Fruit fly (Drosophila melanogaster): ENCODE measurements around the gene TM9SF4.
A peak's percentile ranks its signal among the peaks of the same experiment; 100 is the strongest.

- TF ChIP-seq sim (GFP tag; IDR thresholded peaks at IDR 0.05) = no peak
- no peak for TF ChIP-seq ttk (GFP tag; IDR thresholded peaks at IDR 0.05)
- no peak for TF ChIP-seq repo (GFP tag; optimal IDR thresholded peaks at IDR 0.05)
- no peak for TF ChIP-seq mam (GFP tag; optimal IDR thresholded peaks at IDR 0.05)
- TF ChIP-seq CG8281 (tag; optimal IDR thresholded peaks at IDR 0.05) = no peak
- no peak for TF ChIP-seq oc (tag; optimal IDR thresholded peaks at IDR 0.05)
- no peak for TF ChIP-seq CG7987 (GFP tag; optimal IDR thresholded peaks at IDR 0.05)
- peak; percentile 66 for TF ChIP-seq gfzf (GFP tag; optimal IDR thresholded peaks at IDR 0.05)
- no peak for TF ChIP-seq danr (GFP tag; IDR thresholded peaks at IDR 0.05)
- no peak for TF ChIP-seq kay (GFP tag; optimal IDR thresholded peaks at IDR 0.05)
- no peak for TF ChIP-seq CG11093 (GFP tag; IDR thresholded peaks at IDR 0.05)
- no peak for TF ChIP-seq Optix (GFP tag; IDR thresholded peaks at IDR 0.05)
- TF ChIP-seq Sox102F (GFP tag; optimal IDR thresholded peaks at IDR 0.05) = no peak
Observed at dm6 chr2L:13790715-13791114, 44.0 kb downstream of the TM9SF4 start, which contains the start of gene CG16863.
